Fruit fly (Drosophila melanogaster) whole organism, embryonic: ENCODE data around the gene RhoGAP5A.
A peak's percentile ranks its signal among the peaks of the same experiment; 100 is the strongest.

Experiments used
- CG12219 ChIP-seq: fragments of 200-800 bp; sonication (Bioruptor generic); optimal IDR thresholded peaks from 3 replicates; lab custom pipeline; 2018; ENCODE audit warnings: missing biosample characterization, mild to moderate bottlenecking, missing genetic modification characterization
- CG13775 ChIP-seq: fragments of 200-800 bp; sonication (Bioruptor generic); optimal IDR thresholded peaks from 3 replicates; lab custom pipeline; 2017; ENCODE audit warnings: missing biosample characterization, mild to moderate bottlenecking, missing genetic modification characterization
- CG15479 ChIP-seq: fragments of 200-800 bp; sonication (Bioruptor generic); optimal IDR thresholded peaks from 3 replicates; lab custom pipeline; 2019; ENCODE audit warnings: missing biosample characterization, mild to moderate bottlenecking, missing genetic modification characterization, moderate library complexity
- CG17912 ChIP-seq: fragments of 200-800 bp; sonication (Bioruptor generic); optimal IDR thresholded peaks from 2 replicates; lab custom pipeline; 2018; ENCODE audit warnings: missing biosample characterization, mild to moderate bottlenecking, missing genetic modification characterization
- CG18476 ChIP-seq: fragments of 200-800 bp; sonication (Bioruptor generic); optimal IDR thresholded peaks from 2 replicates; lab custom pipeline; 2016; ENCODE audit warnings: missing biosample characterization, mild to moderate bottlenecking, missing genetic modification characterization
- CG31365 ChIP-seq: fragments of 200-800 bp; sonication (Bioruptor generic); optimal IDR thresholded peaks from 2 replicates; lab custom pipeline; 2018; ENCODE audit warnings: missing biosample characterization, mild to moderate bottlenecking, missing genetic modification characterization
- CG7928 ChIP-seq: fragments of 200-800 bp; sonication (Bioruptor generic); optimal IDR thresholded peaks from 2 replicates; lab custom pipeline; 2017; ENCODE audit warnings: missing biosample characterization, mild to moderate bottlenecking, missing genetic modification characterization
- CG7963 ChIP-seq: fragments of 200-800 bp; sonication (Bioruptor generic); IDR thresholded peaks from 3 replicates; pipeline ENCODE4 v1.3.6; 2022; ENCODE audit warnings: missing biosample characterization, missing genetic modification characterization; ENCODE audit not compliant: partially characterized antibody
- Ets97D ChIP-seq: fragments of 200-800 bp; sonication (Bioruptor generic); optimal IDR thresholded peaks from 3 replicates; lab custom pipeline; 2016; ENCODE audit warnings: missing biosample characterization, missing genetic modification characterization
- Lpt ChIP-seq: fragments of >200 bp; optimal IDR thresholded peaks from 2 replicates; lab custom pipeline; 2018; ENCODE audit warnings: missing biosample characterization, missing genetic modification characterization
- NK7.1 ChIP-seq: fragments of 200-800 bp; sonication (Bioruptor generic); optimal IDR thresholded peaks from 3 replicates; lab custom pipeline; 2016; ENCODE audit warnings: missing biosample characterization, missing genetic modification characterization
- schlank ChIP-seq: fragments of 200-800 bp; sonication (Bioruptor generic); optimal IDR thresholded peaks from 2 replicates; lab custom pipeline; 2018; ENCODE audit warnings: missing biosample characterization, mild to moderate bottlenecking, missing genetic modification characterization
- so ChIP-seq: fragments of 200-800 bp; sonication (Bioruptor generic); IDR thresholded peaks from 3 replicates; pipeline ENCODE4 v1.3.6; 2022; ENCODE audit warnings: missing biosample characterization, missing genetic modification characterization

- TF ChIP-seq Ets97D (no peak), Lpt (GFP tag; lab: Kevin White, UChicago) (no peak), CG13775 (GFP tag; lab: Kevin White, UChicago) (no peak), CG7928 (no peak), NK7.1 (GFP tag; lab: Kevin White, UChicago) (no peak), CG7963 (GFP tag; lab: Robert Waterston, UW) (no peak), CG15479 (GFP tag; lab: Kevin White, UChicago) (no peak), CG18476 (GFP tag; lab: Kevin White, UChicago) (no peak), CG12219 (no peak), CG17912 (GFP tag; lab: Kevin White, UChicago) (no peak), CG31365 (tag; lab: Kevin White, UChicago) (peak; percentile 94), schlank (tag; lab: Kevin White, UChicago) (no peak), so (no peak)
Measured at dm6 chrX:5612977-5613376, 5.6 kb downstream of the RhoGAP5A start.
